Fruit fly (Drosophila melanogaster): ENCODE measurements around the gene Hcs.

Hcs gene

dm6 chr3R:5466875-5467274 lies 7.8 kb upstream of the Hcs start, which contains the start of gene RpL35A:
RpL35A (minus strand) TSS chr3R:5467101.
- no peak for TF ChIP-seq psq (GFP tag; optimal IDR thresholded peaks at IDR 0.05)
- TF ChIP-seq fru (GFP tag; optimal IDR thresholded peaks at IDR 0.05) = peak; percentile 62
- no peak for TF ChIP-seq dsf (GFP tag; optimal IDR thresholded peaks at IDR 0.05; ENCODE audit: borderline replicate concordance)
- TF ChIP-seq sv (GFP tag; optimal IDR thresholded peaks at IDR 0.05) = no peak
- peak; percentile 26 for TF ChIP-seq woc (GFP tag; optimal IDR thresholded peaks at IDR 0.05)
- peak; percentile 73 for TF ChIP-seq br (GFP tag; optimal IDR thresholded peaks at IDR 0.05)
- peak; percentile 75 for TF ChIP-seq CG9705 (GFP tag; optimal IDR thresholded peaks at IDR 0.05)
- TF ChIP-seq N (GFP tag; optimal IDR thresholded peaks at IDR 0.05) = no peak
- peak; percentile 4 for TF ChIP-seq OdsH (GFP tag; optimal IDR thresholded peaks at IDR 0.05)
- TF ChIP-seq rgr (GFP tag; optimal IDR thresholded peaks at IDR 0.05) = peak; percentile 83
- no peak for TF ChIP-seq jim (GFP tag; optimal IDR thresholded peaks at IDR 0.05)
- TF ChIP-seq sage (GFP tag; optimal IDR thresholded peaks at IDR 0.05) = no peak
- peak; percentile 58 for TF ChIP-seq HLH106 (tag; optimal IDR thresholded peaks at IDR 0.05)
- TF ChIP-seq foxo (GFP tag; optimal IDR thresholded peaks at IDR 0.05) = peak; percentile 42 to 56
- TF ChIP-seq Dif (GFP tag; optimal IDR thresholded peaks at IDR 0.05; ENCODE audit: partially characterized antibody) = no peak
- no peak for TF ChIP-seq Hr78 (GFP tag; optimal IDR thresholded peaks at IDR 0.05)
- no peak for TF ChIP-seq Jra (GFP tag; optimal IDR thresholded peaks at IDR 0.05)
- peak; percentile 71 for TF ChIP-seq dmrt93B (GFP tag; optimal IDR thresholded peaks at IDR 0.05)
- TF ChIP-seq ey (GFP tag; optimal IDR thresholded peaks at IDR 0.05) = peak; percentile 16
- TF ChIP-seq h (GFP tag; optimal IDR thresholded peaks at IDR 0.05) = peak; percentile 71
- TF ChIP-seq tai (GFP tag; optimal IDR thresholded peaks at IDR 0.05) = no peak
- TF ChIP-seq pan (optimal IDR thresholded peaks at IDR 0.05) = no peak
- TF ChIP-seq Sp1 (GFP tag; optimal IDR thresholded peaks at IDR 0.05) = peak; percentile 86
- TF ChIP-seq CrebA (GFP tag; optimal IDR thresholded peaks at IDR 0.05; ENCODE audit: borderline replicate concordance) = no peak
- TF ChIP-seq lola (GFP tag; optimal IDR thresholded peaks at IDR 0.05) = no peak
- TF ChIP-seq usp (GFP tag; optimal IDR thresholded peaks at IDR 0.05) = no peak
- TF ChIP-seq Mio (GFP tag; optimal IDR thresholded peaks at IDR 0.05) = no peak
- no peak for TF ChIP-seq dl (GFP tag; optimal IDR thresholded peaks at IDR 0.05; ENCODE audit: insufficient read depth in 1 of 2, partially characterized antibody in 2 of 2)
- TF ChIP-seq Myc (optimal IDR thresholded peaks at IDR 0.05) = peak; percentile 30
- TF ChIP-seq Hnf4 (GFP tag; optimal IDR thresholded peaks at IDR 0.05) = no peak
- TF ChIP-seq GATAd (GFP tag; optimal IDR thresholded peaks at IDR 0.05) = no peak
- no peak for TF ChIP-seq Vsx2 (GFP tag; optimal IDR thresholded peaks at IDR 0.05; ENCODE audit: partially characterized antibody)
- no peak for TF ChIP-seq Dfd (GFP tag; optimal IDR thresholded peaks at IDR 0.05)
- TF ChIP-seq CG32264 (GFP tag; optimal IDR thresholded peaks at IDR 0.05) = peak; percentile 68
- no peak for TF ChIP-seq Rel (GFP tag; optimal IDR thresholded peaks at IDR 0.05)
- TF ChIP-seq Rel (tag; optimal IDR thresholded peaks at IDR 0.05) = peak; percentile 54
- no peak for TF ChIP-seq Abd-B (GFP tag; optimal IDR thresholded peaks at IDR 0.05)
- TF ChIP-seq brk (GFP tag; optimal IDR thresholded peaks at IDR 0.05) = no peak
- peak; percentile 84 for TF ChIP-seq Hr83 (GFP tag; optimal IDR thresholded peaks at IDR 0.05; ENCODE audit: poor library complexity, severe bottlenecking)

- peak; percentile 9 for TF ChIP-seq Hr83 (GFP tag; optimal IDR thresholded peaks at IDR 0.05; ENCODE audit: poor library complexity, severe bottlenecking)
- TF ChIP-seq rgr (GFP tag; optimal IDR thresholded peaks at IDR 0.05) = peak; percentile 8
- no peak for TF ChIP-seq Rel (GFP tag; optimal IDR thresholded peaks at IDR 0.05)
- peak; percentile 47 for TF ChIP-seq Rel (tag; optimal IDR thresholded peaks at IDR 0.05)
- TF ChIP-seq Abd-B (GFP tag; optimal IDR thresholded peaks at IDR 0.05) = no peak
Observed at dm6 chr3R:5467619-5468018, 7.1 kb upstream of the Hcs start, which contains the start of gene POLDIP2. POLDIP2 (plus strand) TSS chr3R:5467778.
